Fruit fly (Drosophila melanogaster) whole organism, larva: ENCODE data around the gene CG14106.

Experiments
- noc ChIP-seq: fragments of 200-800 bp; sonication (Bioruptor generic); optimal IDR thresholded peaks from 3 replicates; lab custom pipeline; 2019; ENCODE audit warnings: missing biosample characterization, mild to moderate bottlenecking, missing genetic modification characterization, moderate library complexity

The CG14106 gene

dm6 chr3L:13382061-13382815 is 43.2 kb downstream of the CG14106 start, which contains the start of gene ImpL1:
Gene ImpL1, plus strand, starts transcription at chr3L:13382765.
- no peak for TF ChIP-seq noc (tag; lab: Kevin White, UChicago)

- TF ChIP-seq noc (tag; lab: Kevin White, UChicago), result no peak
Observed at dm6 chr3L:13381160-13381559, 44.3 kb downstream of the CG14106 start, which contains the start of gene CG14107. Gene CG14107, minus strand, starts transcription at chr3L:13381346.

dm6 chr3L:13378202-13378601 is 47.3 kb downstream of the CG14106 start, which contains the start of gene SNCF:
Gene SNCF, plus strand, starts transcription at chr3L:13378583.
- TF ChIP-seq noc (tag; lab: Kevin White, UChicago), result no peak

dm6 chr3L:13377657-13378056 is 47.8 kb downstream of the CG14106 start, which contains the start of gene CG14111:
Gene CG14111, plus strand, starts transcription at chr3L:13377957.
- no peak for TF ChIP-seq noc (tag; lab: Kevin White, UChicago)
